Fruit fly (Drosophila melanogaster): ENCODE measurements around the gene CG17075.

Gene CG17075

DNA sequence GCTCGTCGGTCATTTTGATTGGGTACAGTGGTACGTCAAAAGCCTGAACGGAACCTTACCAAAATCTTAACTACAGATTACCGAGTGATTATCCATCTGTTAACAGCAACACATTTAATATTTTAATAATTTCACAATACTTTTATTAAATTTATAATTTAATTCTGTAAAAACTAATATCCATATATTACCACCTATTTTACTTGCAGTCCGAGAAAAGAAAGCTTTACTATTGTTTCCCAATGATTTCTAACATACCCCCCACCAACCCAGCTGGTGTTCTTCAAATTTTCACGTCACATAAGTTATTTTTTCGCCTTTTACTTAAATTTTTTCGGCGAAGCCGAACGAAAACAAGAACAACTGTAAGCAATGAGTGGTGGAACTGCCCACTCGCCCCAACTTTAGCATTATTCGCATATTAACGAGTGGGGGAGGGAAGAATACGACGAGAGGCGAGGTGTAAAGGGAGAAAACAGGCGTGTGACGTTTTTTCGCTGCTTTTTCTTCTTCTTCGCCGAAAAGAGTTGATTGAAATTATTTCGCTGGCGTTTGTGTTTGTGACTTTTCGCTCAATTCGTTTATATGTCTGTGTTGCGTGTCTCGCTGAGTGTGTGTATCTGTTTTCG lies 19.3 kb downstream of the CG17075 start (continued):
- peak; percentile 46 for TF ChIP-seq Sox15 (GFP tag; optimal IDR thresholded peaks at IDR 0.05)
- TF ChIP-seq CG4318 (GFP tag; optimal IDR thresholded peaks at IDR 0.05), result peak; percentile 78
- TF ChIP-seq spab (GFP tag; optimal IDR thresholded peaks at IDR 0.05), result peak; percentile 61
- peak; percentile 65 for TF ChIP-seq CG8632 (GFP tag; optimal IDR thresholded peaks at IDR 0.05)
- TF ChIP-seq CG3032 (tag; optimal IDR thresholded peaks at IDR 0.05), result peak; percentile 56
- TF ChIP-seq CG8319 (GFP tag; optimal IDR thresholded peaks at IDR 0.05), result peak; percentile 55
- peak; percentile 67 for TF ChIP-seq CG34406 (GFP tag; optimal IDR thresholded peaks at IDR 0.05)
- peak; percentile 54 for TF ChIP-seq cyc (GFP tag; optimal IDR thresholded peaks at IDR 0.05)
- peak; percentile 58 for TF ChIP-seq CG11762 (GFP tag; optimal IDR thresholded peaks at IDR 0.05; ENCODE audit: insufficient read depth)
- TF ChIP-seq CG10631 (GFP tag; optimal IDR thresholded peaks at IDR 0.05), result peak; percentile 76
- peak; percentile 25 for TF ChIP-seq CG16779 (tag; optimal IDR thresholded peaks at IDR 0.05)
- peak; percentile 74 for TF ChIP-seq Smox (GFP tag; optimal IDR thresholded peaks at IDR 0.05)
- TF ChIP-seq fd59A (GFP tag; optimal IDR thresholded peaks at IDR 0.05), result peak; percentile 34
- 0 out of 3 replicates have a peak, but pooled peaks have one; percentile 11 for TF ChIP-seq CG6163 (GFP tag; IDR thresholded peaks at IDR 0.05)
- peak; percentile 71 for TF ChIP-seq topi (GFP tag; optimal IDR thresholded peaks at IDR 0.05)
- peak; percentile 75 for TF ChIP-seq acj6 (GFP tag; optimal IDR thresholded peaks at IDR 0.05)
- TF ChIP-seq eg (GFP tag; IDR thresholded peaks at IDR 0.05), result peak; percentile 72
- TF ChIP-seq lz (GFP tag; optimal IDR thresholded peaks at IDR 0.05), result peak; percentile 55
- peak; percentile 50 for TF ChIP-seq CG11294 (GFP tag; IDR thresholded peaks at IDR 0.05)
- peak; percentile 53 for TF ChIP-seq Sox14 (GFP tag; optimal IDR thresholded peaks at IDR 0.05)
- peak; percentile 65 for TF ChIP-seq CG6276 (GFP tag; optimal IDR thresholded peaks at IDR 0.05)
- TF ChIP-seq achi (GFP tag; optimal IDR thresholded peaks at IDR 0.05), result peak; percentile 82
- no peak for TF ChIP-seq fkh (GFP tag; optimal IDR thresholded peaks at IDR 0.05)
- peak; percentile 73 for TF ChIP-seq CG6792 (GFP tag; optimal IDR thresholded peaks at IDR 0.05)
- peak; percentile 66 for TF ChIP-seq Hr4 (GFP tag; optimal IDR thresholded peaks at IDR 0.05)
- peak; percentile 38 for TF ChIP-seq fd85E (GFP tag; optimal IDR thresholded peaks at IDR 0.05)
- TF ChIP-seq CG7368 (GFP tag; optimal IDR thresholded peaks at IDR 0.05), result peak; percentile 40
- TF ChIP-seq salr (GFP tag; optimal IDR thresholded peaks at IDR 0.05), result peak in 1 of 2 experiments; percentile 79
- peak; percentile 51 for TF ChIP-seq pdm3 (GFP tag; optimal IDR thresholded peaks at IDR 0.05)
- TF ChIP-seq CG10669 (GFP tag; optimal IDR thresholded peaks at IDR 0.05), result peak; percentile 69
- TF ChIP-seq ss (GFP tag; optimal IDR thresholded peaks at IDR 0.05), result peak in 1 of 2 experiments; percentile 41
- peak; percentile 42 for TF ChIP-seq CG6808 (GFP tag; optimal IDR thresholded peaks at IDR 0.05)

DNA sequence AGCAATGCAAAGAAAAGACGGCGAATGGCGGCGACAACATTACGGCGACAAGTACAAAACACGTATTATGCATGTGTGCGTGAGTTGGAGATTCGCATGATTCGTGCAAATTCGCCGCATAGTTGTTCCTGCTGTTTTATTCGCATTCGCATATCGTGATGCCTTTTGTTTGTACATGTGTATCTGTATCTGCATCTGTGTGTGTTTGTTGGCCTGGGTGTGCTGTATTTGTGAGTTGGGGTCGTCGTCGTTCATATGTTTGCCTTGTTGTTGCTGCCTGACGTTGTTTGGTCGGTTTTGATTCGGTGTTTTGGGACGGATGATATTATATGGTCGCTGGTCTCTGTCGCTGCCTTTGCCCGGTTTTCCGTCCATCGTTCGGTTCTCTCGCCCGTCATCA lies 19.9 kb downstream of the CG17075 start:
- TF ChIP-seq CG8119 (GFP tag; IDR thresholded peaks at IDR 0.05) (no peak), Sox102F (GFP tag; optimal IDR thresholded peaks at IDR 0.05) (no peak), salr (GFP tag; optimal IDR thresholded peaks at IDR 0.05) (no peak), ss (GFP tag; optimal IDR thresholded peaks at IDR 0.05) (peak in 1 of 2 experiments; percentile 43), acj6 (GFP tag; optimal IDR thresholded peaks at IDR 0.05) (no peak)

DNA sequence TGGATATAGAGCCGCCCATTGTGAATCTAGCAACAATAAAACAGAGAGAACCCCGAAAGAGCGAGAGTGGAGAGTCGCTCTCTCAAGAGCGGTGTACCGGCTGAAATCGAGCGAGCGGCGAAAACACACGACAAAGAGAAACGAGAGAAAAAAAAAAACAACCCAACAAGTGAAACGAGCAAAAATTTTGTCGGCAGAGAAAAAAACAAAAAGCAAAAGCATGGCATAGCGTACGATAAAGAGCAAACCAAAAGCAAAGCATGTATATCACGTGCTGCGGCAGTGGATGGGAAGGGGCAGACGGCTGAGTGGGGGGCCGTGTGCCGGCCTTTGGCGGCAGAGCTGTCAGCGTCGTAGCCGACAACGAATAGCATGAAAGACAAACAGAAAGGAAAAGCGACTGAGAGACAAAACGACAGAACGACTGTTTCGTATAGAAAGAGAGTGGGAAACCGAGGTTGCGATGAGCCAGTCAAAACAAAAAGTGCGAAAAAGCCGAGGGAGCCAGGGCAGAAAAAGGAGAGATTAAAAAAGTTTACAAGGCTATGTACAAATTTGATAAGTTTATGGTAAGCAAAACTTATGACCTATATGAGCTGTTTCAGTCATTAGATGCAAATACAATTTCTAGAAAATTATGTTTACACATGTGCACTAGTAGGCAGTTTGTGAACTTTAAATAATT lies 20.5 kb downstream of the CG17075 start:
- TF ChIP-seq Gug (GFP tag; IDR thresholded peaks at IDR 0.05) (no peak), CG31627 (GFP tag; optimal IDR thresholded peaks at IDR 0.05) (no peak), Met (GFP tag; optimal IDR thresholded peaks at IDR 0.05) (no peak), dsx (GFP tag; optimal IDR thresholded peaks at IDR 0.05; ENCODE audit: poor library complexity, severe bottlenecking) (peak; percentile 56), dac (GFP tag; optimal IDR thresholded peaks at IDR 0.05) (no peak), CG8632 (GFP tag; optimal IDR thresholded peaks at IDR 0.05) (peak; percentile 20), salr (GFP tag; optimal IDR thresholded peaks at IDR 0.05) (peak; percentile 41 to 50), fd59A (GFP tag; optimal IDR thresholded peaks at IDR 0.05) (no peak), CG9139 (GFP tag; optimal IDR thresholded peaks at IDR 0.05) (peak; percentile 88), CG11294 (GFP tag; IDR thresholded peaks at IDR 0.05) (peak; percentile 66; the same call in 1 of the 2 replicates), CG1621 (tag; optimal IDR thresholded peaks at IDR 0.05) (peak; percentile 75), Ets96B (tag; optimal IDR thresholded peaks at IDR 0.05) (peak; percentile 20), CG3919 (GFP tag; optimal IDR thresholded peaks at IDR 0.05) (peak; percentile 56), fkh (GFP tag; optimal IDR thresholded peaks at IDR 0.05) (peak; percentile 80), achi (GFP tag; optimal IDR thresholded peaks at IDR 0.05) (peak; percentile 39), ss (GFP tag; optimal IDR thresholded peaks at IDR 0.05) (peak; percentile 87 to 93), Sox102F (GFP tag; optimal IDR thresholded peaks at IDR 0.05) (no peak), spab (GFP tag; optimal IDR thresholded peaks at IDR 0.05) (peak; percentile 60), CG10669 (GFP tag; optimal IDR thresholded peaks at IDR 0.05) (no peak), CG6808 (GFP tag; optimal IDR thresholded peaks at IDR 0.05) (peak; percentile 79), CG6792 (GFP tag; optimal IDR thresholded peaks at IDR 0.05) (peak; percentile 40), Blimp-1 (GFP tag; optimal IDR thresholded peaks at IDR 0.05) (no peak)
